Fruit fly (Drosophila melanogaster) whole organism, adult: ENCODE results near the gene CG5126.

ENCODE experiments used
- CG12768 ChIP-seq: fragments of 200-800 bp; sonication (Bioruptor generic); optimal IDR thresholded peaks from 2 replicates; lab custom pipeline; 2017; ENCODE audit warnings: missing biosample characterization, missing genetic modification characterization, mild to moderate bottlenecking, moderate library complexity, missing genetic modification reagents
- CG7045 ChIP-seq: fragments of 200-800 bp; sonication (Bioruptor generic); optimal IDR thresholded peaks from 2 replicates; lab custom pipeline; 2017; ENCODE audit warnings: missing biosample characterization, mild to moderate bottlenecking, missing genetic modification characterization
- CG7101 ChIP-seq: fragments of 200-800 bp; sonication (Bioruptor generic); optimal IDR thresholded peaks from 2 replicates; lab custom pipeline; 2018; ENCODE audit warnings: missing biosample characterization, mild to moderate bottlenecking, missing genetic modification characterization, moderate library complexity
- Clk ChIP-seq: fragments of 200-800 bp; sonication (Bioruptor generic); optimal IDR thresholded peaks from 2 replicates; lab custom pipeline; 2017; ENCODE audit warnings: missing biosample characterization, missing genetic modification characterization

DNA sequence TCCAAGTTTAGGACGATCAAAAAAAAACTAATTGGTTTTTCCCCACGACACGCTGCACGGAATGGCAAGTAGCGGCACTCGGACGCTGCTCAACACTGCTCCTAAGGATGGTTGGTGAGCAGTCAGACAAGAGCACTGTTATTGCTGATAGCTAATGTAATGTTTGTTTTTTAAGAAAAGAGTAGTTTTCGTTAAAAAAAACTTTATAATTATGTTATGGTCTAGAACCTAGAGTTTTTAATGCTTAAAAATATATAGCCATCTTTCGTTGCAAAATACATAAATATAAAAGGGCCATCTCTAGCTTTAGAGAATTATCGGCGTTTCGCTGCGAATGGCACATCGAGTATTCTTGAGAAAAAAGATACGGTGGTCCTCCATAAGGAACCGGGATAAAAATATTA lies 11.1 kb downstream of the CG5126 start, which contains the start of the genes Charon and CG4887:
- TF ChIP-seq CG7101 = peak; percentile 86
- peak; percentile 82 for TF ChIP-seq CG7045 (GFP tag; lab: Kevin White, UChicago)
- peak; percentile 79 for TF ChIP-seq CG12768 (GFP tag; lab: Kevin White, UChicago)
- TF ChIP-seq Clk (GFP tag; lab: Kevin White, UChicago) = peak; percentile 79
